4 worm cellular contexts compared by ENCODE assay signal in the genomic region with DNA sequence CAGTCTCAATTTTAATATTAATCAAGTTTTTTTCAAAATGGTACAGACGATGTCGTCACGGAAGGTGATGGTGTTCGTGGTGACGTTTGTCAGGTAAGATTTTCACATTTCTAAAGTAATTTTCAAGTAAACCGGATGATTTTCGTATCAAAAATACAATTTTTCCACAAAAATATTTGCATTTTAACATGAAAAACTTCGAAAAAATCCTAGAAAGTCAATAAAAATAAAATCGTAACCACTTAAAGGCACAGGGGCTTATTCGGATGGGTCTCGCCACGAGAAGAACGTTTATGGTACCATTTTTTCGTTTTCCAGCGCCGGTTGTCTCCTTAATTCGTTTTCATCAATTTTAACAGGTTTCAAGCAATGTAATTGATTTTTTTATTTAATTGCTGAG.
TF ChIP-seq lines count a peak whose summit lies in the region.

TSS of gene T10C6.6 (plus strand) at position 27 of the 400 bp plus-strand sequence.

TF ChIP-seq in whole organism, L1 larva, 84 proteins besides CTCF, POLR2A, EP300 and RAD21:
- no peak for TF ChIP-seq snpc-4 (tag; optimal IDR thresholded peaks at IDR 0.05; lab: Kevin White, UChicago)
- no peak for TF ChIP-seq ztf-11 (tag; optimal IDR thresholded peaks at IDR 0.05; lab: Kevin White, UChicago)
- no peak for TF ChIP-seq aha-1 (tag; optimal IDR thresholded peaks at IDR 0.05; lab: Kevin White, UChicago)
- TF ChIP-seq lin-13 (GFP tag; optimal IDR thresholded peaks at IDR 0.05; lab: Kevin White, UChicago) = no peak
- no peak for TF ChIP-seq efl-1 (optimal IDR thresholded peaks at IDR 0.05; lab: Kevin White, UChicago)
- peak in 1 of 2 experiments; percentile 82 for TF ChIP-seq efl-1 (GFP tag; optimal IDR thresholded peaks at IDR 0.05 in 1 of 2; lab: Kevin White, UChicago)
- TF ChIP-seq rnt-1 (tag; optimal IDR thresholded peaks at IDR 0.05; lab: Kevin White, UChicago) = no peak
- peak; percentile 27 for TF ChIP-seq elt-2 (tag; optimal IDR thresholded peaks at IDR 0.05; lab: Kevin White, UChicago)
- no peak for TF ChIP-seq xbp-1 (tag; optimal IDR thresholded peaks at IDR 0.05; lab: Kevin White, UChicago)
- no peak for TF ChIP-seq sup-37 (GFP tag; optimal IDR thresholded peaks at IDR 0.05; lab: Kevin White, UChicago)
- TF ChIP-seq pag-3 (tag; optimal IDR thresholded peaks at IDR 0.05; lab: Kevin White, UChicago; ENCODE audit: borderline replicate concordance, insufficient read depth) = no peak
- TF ChIP-seq zag-1 (tag; optimal IDR thresholded peaks at IDR 0.05; lab: Kevin White, UChicago) = no peak
- no peak for TF ChIP-seq unc-86 (tag; optimal IDR thresholded peaks at IDR 0.05; lab: Kevin White, UChicago)
TF ChIP-seq in whole organism, L1 larva: peak in this region for 2.

TF ChIP-seq in whole organism, L4 larva, 104 proteins besides CTCF, POLR2A, EP300 and RAD21 (continues in another document):
- TF ChIP-seq mxl-2 (GFP tag; conservative IDR thresholded peaks at IDR 0.05; lab: Robert Waterston, UW) (no peak), ceh-44 (GFP tag; IDR thresholded peaks at IDR 0.05; lab: Robert Waterston, UW) (no peak), vab-7 (GFP tag; IDR thresholded peaks at IDR 0.05; lab: Robert Waterston, UW) (no peak), arid-1 (GFP tag; conservative IDR thresholded peaks at IDR 0.05; lab: Robert Waterston, UW) (0 out of 2 replicates have a peak, but pooled peaks have one; percentile 33), zfp-2 (tag; optimal IDR thresholded peaks at IDR 0.05; lab: Kevin White, UChicago) (no peak), aly-2 (tag; optimal IDR thresholded peaks at IDR 0.05; lab: Kevin White, UChicago) (no peak), zfp-3 (GFP tag; conservative IDR thresholded peaks at IDR 0.05; lab: Robert Waterston, UW) (no peak), nhr-41 (GFP tag; IDR thresholded peaks at IDR 0.05; lab: Robert Waterston, UW) (no peak), ces-1 (GFP tag; optimal IDR thresholded peaks at IDR 0.05; lab: Kevin White, UChicago) (no peak), nhr-25 (tag; optimal IDR thresholded peaks at IDR 0.05; lab: Kevin White, UChicago; ENCODE audit: borderline replicate concordance, insufficient read depth) (no peak), lir-3 (tag; optimal IDR thresholded peaks at IDR 0.05; lab: Kevin White, UChicago) (no peak), unc-130 (GFP tag; optimal IDR thresholded peaks at IDR 0.05; lab: Kevin White, UChicago) (no peak), mdl-1 (tag; optimal IDR thresholded peaks at IDR 0.05; lab: Kevin White, UChicago) (no peak), nhr-77 (tag; optimal IDR thresholded peaks at IDR 0.05; lab: Kevin White, UChicago) (no peak), sdz-12 (GFP tag; optimal IDR thresholded peaks at IDR 0.05; lab: Kevin White, UChicago) (no peak), ctbp-1 (GFP tag; IDR thresholded peaks at IDR 0.05; lab: Robert Waterston, UW) (no peak), T26A8.4 (GFP tag; IDR thresholded peaks at IDR 0.05; lab: Robert Waterston, UW) (no peak), dpl-1 (GFP tag; optimal IDR thresholded peaks at IDR 0.05; lab: Kevin White, UChicago) (peak; percentile 8), hmg-1.1 (GFP tag; IDR thresholded peaks at IDR 0.05; lab: Robert Waterston, UW) (no peak), nhr-102 (tag; optimal IDR thresholded peaks at IDR 0.05; lab: Kevin White, UChicago) (no peak), fos-1 (tag; optimal IDR thresholded peaks at IDR 0.05; lab: Kevin White, UChicago) (no peak), nhr-42 (GFP tag; IDR thresholded peaks at IDR 0.05; lab: Robert Waterston, UW) (no peak), Y48G9A.11 (GFP tag; IDR thresholded peaks at IDR 0.05; lab: Robert Waterston, UW) (no peak), daf-19 (GFP tag; conservative IDR thresholded peaks at IDR 0.05; lab: Robert Waterston, UW) (0 out of 2 replicates have a peak, but pooled peaks have one; percentile 13), T20F7.1 (GFP tag; optimal IDR thresholded peaks at IDR 0.05; lab: Kevin White, UChicago) (no peak)

TF ChIP-seq in whole organism, late embryonic, 69 proteins besides CTCF, POLR2A, EP300 and RAD21:
- TF ChIP-seq ceh-9 (tag; optimal IDR thresholded peaks at IDR 0.05; lab: Kevin White, UChicago) (no peak), pax-1 (tag; optimal IDR thresholded peaks at IDR 0.05; lab: Kevin White, UChicago) (no peak), elt-2 (tag; optimal IDR thresholded peaks at IDR 0.05; lab: Kevin White, UChicago) (peak; percentile 44), tbx-7 (tag; optimal IDR thresholded peaks at IDR 0.05; lab: Kevin White, UChicago) (no peak), unc-86 (tag; optimal IDR thresholded peaks at IDR 0.05; lab: Kevin White, UChicago) (no peak)

TF ChIP-seq in whole organism, young adult, 124 proteins besides CTCF, POLR2A, EP300 and RAD21:
- no peak for TF ChIP-seq tbp1 (GFP tag; optimal IDR thresholded peaks at IDR 0.05; lab: Kevin White, UChicago)
- peak; percentile 81 for TF ChIP-seq madf-6 (GFP tag; IDR thresholded peaks at IDR 0.05; lab: Robert Waterston, UW)
- peak; percentile 56 for TF ChIP-seq D2030.7 (GFP tag; IDR thresholded peaks at IDR 0.05; lab: Robert Waterston, UW)
- peak; percentile 12 for TF ChIP-seq him-1 (tag; optimal IDR thresholded peaks at IDR 0.05; lab: Kevin White, UChicago)
- TF ChIP-seq nhr-27 (tag; optimal IDR thresholded peaks at IDR 0.05; lab: Kevin White, UChicago) = no peak
- TF ChIP-seq madf-8 (GFP tag; conservative IDR thresholded peaks at IDR 0.05; lab: Robert Waterston, UW) = peak; percentile 38; the same call in 1 of the 2 replicates
- peak; percentile 79 for TF ChIP-seq xnd-1 (tag; optimal IDR thresholded peaks at IDR 0.05; lab: Kevin White, UChicago)
- TF ChIP-seq lsl-1 (GFP tag; optimal IDR thresholded peaks at IDR 0.05; lab: Kevin White, UChicago) = peak; percentile 88
- peak; percentile 1 for TF ChIP-seq F49E8.2 (tag; optimal IDR thresholded peaks at IDR 0.05; lab: Kevin White, UChicago; ENCODE audit: insufficient read depth)
- peak; percentile 84 for TF ChIP-seq F33H1.4 (GFP tag; IDR thresholded peaks at IDR 0.05; lab: Robert Waterston, UW)
- TF ChIP-seq B0019.2 (GFP tag; conservative IDR thresholded peaks at IDR 0.05; lab: Robert Waterston, UW) = no peak
- TF ChIP-seq ekl-4 (GFP tag; IDR thresholded peaks at IDR 0.05; lab: Robert Waterston, UW) = peak; percentile 54; the same call in 1 of the 2 replicates
- peak; percentile 24; the same call in 1 of the 2 replicates for TF ChIP-seq B0336.3 (GFP tag; IDR thresholded peaks at IDR 0.05; lab: Robert Waterston, UW)
- no peak for TF ChIP-seq snpc-4 (GFP tag; optimal IDR thresholded peaks at IDR 0.05; lab: Kevin White, UChicago)
- peak in 2 of 4 experiments; percentile 24 to 35 for TF ChIP-seq snpc-4 (tag; optimal IDR thresholded peaks at IDR 0.05; lab: Kevin White, UChicago)
- no peak for TF ChIP-seq ztf-3 (GFP tag; optimal IDR thresholded peaks at IDR 0.05; lab: Kevin White, UChicago)
- peak; percentile 38 for TF ChIP-seq ceh-79 (tag; optimal IDR thresholded peaks at IDR 0.05; lab: Kevin White, UChicago)
